Fruit fly (Drosophila melanogaster) whole organism, embryonic: Measurements from ENCODE around the gene CG43346.

Experiments
- BEAF-32 ChIP-seq: fragments of 200-800 bp; sonication (Bioruptor generic); optimal IDR thresholded peaks from 3 replicates; lab custom pipeline; 2017; ENCODE audit warnings: missing biosample characterization, missing genetic modification characterization, mild to moderate bottlenecking, moderate library complexity, missing genetic modification reagents
- CG10543 ChIP-seq: fragments of 200-800 bp; sonication (Bioruptor generic); optimal IDR thresholded peaks from 3 replicates; lab custom pipeline; 2017; ENCODE audit warnings: missing biosample characterization, mild to moderate bottlenecking, missing genetic modification characterization, moderate library complexity
- CG11398 ChIP-seq: fragments of 200-800 bp; sonication (Bioruptor generic); optimal IDR thresholded peaks from 2 replicates; lab custom pipeline; 2016; ENCODE audit warnings: missing biosample characterization, missing genetic modification characterization
- CG11696 ChIP-seq: fragments of 200-800 bp; sonication (Bioruptor generic); IDR thresholded peaks from 2 replicates; pipeline ENCODE4 v1.3.6; 2022; ENCODE audit warnings: missing biosample characterization, missing genetic modification characterization
- CG12071 ChIP-seq: fragments of 200-800 bp; sonication (Bioruptor generic); optimal IDR thresholded peaks from 3 replicates; lab custom pipeline; 2018; ENCODE audit warnings: missing biosample characterization, mild to moderate bottlenecking, missing genetic modification characterization
- CG1233 ChIP-seq: fragments of 200-800 bp; sonication (Bioruptor generic); optimal IDR thresholded peaks from 4 replicates; lab custom pipeline; 2018; ENCODE audit warnings: missing biosample characterization, mild to moderate bottlenecking, missing genetic modification characterization
- CG13894 ChIP-seq: fragments of 200-800 bp; sonication (Bioruptor generic); optimal IDR thresholded peaks from 3 replicates; lab custom pipeline; 2018; ENCODE audit warnings: missing biosample characterization, mild to moderate bottlenecking, missing genetic modification characterization, moderate library complexity
- CG14710 ChIP-seq: fragments of 200-800 bp; sonication (Bioruptor generic); optimal IDR thresholded peaks from 3 replicates; lab custom pipeline; 2019; ENCODE audit warnings: missing biosample characterization, mild to moderate bottlenecking, missing genetic modification characterization, moderate library complexity
- CG14965 ChIP-seq: fragments of 200-800 bp; sonication (Bioruptor generic); optimal IDR thresholded peaks from 2 replicates; lab custom pipeline; 2016; ENCODE audit warnings: missing biosample characterization, missing genetic modification characterization, borderline replicate concordance
- CG17328 ChIP-seq: fragments of 200-800 bp; sonication (Bioruptor generic); IDR thresholded peaks from 2 replicates; pipeline ENCODE4 v1.3.6; 2022; ENCODE audit warnings: missing biosample characterization, missing genetic modification characterization
- CG2875 ChIP-seq: fragments of 200-800 bp; sonication (Bioruptor generic); optimal IDR thresholded peaks from 2 replicates; lab custom pipeline; 2017; ENCODE audit warnings: missing biosample characterization, mild to moderate bottlenecking, missing genetic modification characterization, missing genetic modification reagents
- CG31388 ChIP-seq: fragments of 200-800 bp; sonication (Bioruptor generic); optimal IDR thresholded peaks from 2 replicates; lab custom pipeline; 2016; ENCODE audit warnings: missing biosample characterization, missing genetic modification characterization
- CG3281 ChIP-seq: fragments of 200-800 bp; sonication (Bioruptor generic); optimal IDR thresholded peaks from 3 replicates; lab custom pipeline; 2017; ENCODE audit warnings: missing biosample characterization, mild to moderate bottlenecking, missing genetic modification characterization
- CG33557 ChIP-seq: fragments of 200-800 bp; sonication (Bioruptor generic); optimal IDR thresholded peaks from 2 replicates; lab custom pipeline; 2019; ENCODE audit warnings: missing biosample characterization, mild to moderate bottlenecking, missing genetic modification characterization, moderate library complexity
- CG34376 ChIP-seq: fragments of 200-800 bp; sonication (Bioruptor generic); optimal IDR thresholded peaks from 2 replicates; lab custom pipeline; 2018; ENCODE audit warnings: missing biosample characterization, mild to moderate bottlenecking, missing genetic modification characterization
- CG4707 ChIP-seq: fragments of 200-800 bp; sonication (Bioruptor generic); optimal IDR thresholded peaks from 2 replicates; lab custom pipeline; 2018; ENCODE audit warnings: missing biosample characterization, mild to moderate bottlenecking, missing genetic modification characterization, moderate library complexity
- CG5953 ChIP-seq: fragments of 200-800 bp; sonication (Bioruptor generic); IDR thresholded peaks from 2 replicates; pipeline ENCODE4 v1.3.6; 2022; ENCODE audit warnings: missing biosample characterization, missing genetic modification characterization
- CG6654 ChIP-seq: fragments of 200-800 bp; sonication (Bioruptor generic); optimal IDR thresholded peaks from 2 replicates; lab custom pipeline; 2017; ENCODE audit warnings: missing biosample characterization, mild to moderate bottlenecking, missing genetic modification characterization
- CG6854 ChIP-seq: fragments of 200-800 bp; sonication (Bioruptor generic); optimal IDR thresholded peaks from 3 replicates; lab custom pipeline; 2017; ENCODE audit warnings: missing biosample characterization, mild to moderate bottlenecking, missing genetic modification characterization
- CG7357 ChIP-seq: fragments of 200-800 bp; sonication (Bioruptor generic); IDR thresholded peaks from 3 replicates; pipeline ENCODE4 v1.3.6; 2022; ENCODE audit warnings: missing biosample characterization, missing genetic modification characterization
- CG8924 ChIP-seq: fragments of 200-800 bp; optimal IDR thresholded peaks from 3 replicates; lab custom pipeline; 2019; ENCODE audit warnings: missing biosample characterization, mild to moderate bottlenecking, missing genetic modification characterization, moderate library complexity
- Chrac-16 ChIP-seq: fragments of 200-800 bp; sonication (Bioruptor generic); optimal IDR thresholded peaks from 3 replicates; lab custom pipeline; 2016; ENCODE audit warnings: missing biosample characterization, missing genetic modification characterization
- CkIIα-i1 ChIP-seq: fragments of 200-800 bp; sonication (Bioruptor generic); IDR thresholded peaks from 2 replicates; pipeline ENCODE4 v1.3.6; 2022; ENCODE audit warnings: missing biosample characterization, missing genetic modification characterization
- CrebB ChIP-seq: fragments of 200-800 bp; sonication (Bioruptor generic); optimal IDR thresholded peaks from 3 replicates; lab custom pipeline; 2018; ENCODE audit warnings: missing biosample characterization, mild to moderate bottlenecking, missing genetic modification characterization
- Dp ChIP-seq: fragments of 200-800 bp; sonication (Bioruptor generic); optimal IDR thresholded peaks from 2 replicates; lab custom pipeline; 2018; ENCODE audit warnings: missing biosample characterization, mild to moderate bottlenecking, missing genetic modification characterization, moderate library complexity
- E2f1 ChIP-seq: fragments of 200-800 bp; sonication (Bioruptor generic); IDR thresholded peaks from 2 replicates; pipeline ENCODE4 v1.3.6; 2022; ENCODE audit warnings: missing biosample characterization, missing genetic modification characterization
- Nf-YB ChIP-seq: fragments of 200-800 bp; sonication (Bioruptor generic); optimal IDR thresholded peaks from 3 replicates; lab custom pipeline; 2019; ENCODE audit warnings: missing biosample characterization, mild to moderate bottlenecking, missing genetic modification characterization, moderate library complexity
- Opbp ChIP-seq: fragments of 200-800 bp; sonication (Bioruptor generic); IDR thresholded peaks from 3 replicates; pipeline ENCODE4 v1.3.6; 2022; ENCODE audit warnings: missing biosample characterization, missing genetic modification characterization; ENCODE audit not compliant: partially characterized antibody
- Spps ChIP-seq: fragments of 200-800 bp; sonication (Bioruptor generic); optimal IDR thresholded peaks from 2 replicates; lab custom pipeline; 2018; ENCODE audit warnings: missing biosample characterization, mild to moderate bottlenecking, missing genetic modification characterization
- Sry-β ChIP-seq: fragments of 200-800 bp; sonication (Bioruptor generic); optimal IDR thresholded peaks from 2 replicates; lab custom pipeline; 2018; ENCODE audit warnings: missing biosample characterization, mild to moderate bottlenecking, missing genetic modification characterization, moderate library complexity
- Sry-δ ChIP-seq: fragments of 200-800 bp; sonication (Bioruptor generic); optimal IDR thresholded peaks from 2 replicates; lab custom pipeline; 2016; ENCODE audit warnings: missing biosample characterization, missing genetic modification characterization
- Vsx1 ChIP-seq: fragments of 200-800 bp; sonication (Bioruptor generic); optimal IDR thresholded peaks from 2 replicates; lab custom pipeline; 2017; ENCODE audit warnings: missing biosample characterization, mild to moderate bottlenecking, missing genetic modification characterization, missing genetic modification reagents
- ara ChIP-seq: fragments of 200-800 bp; sonication (Bioruptor generic); IDR thresholded peaks from 2 replicates; pipeline ENCODE4 v1.3.6; 2022; ENCODE audit warnings: missing biosample characterization, missing genetic modification characterization
- bsh ChIP-seq, 2 experiments: fragments of 200-800 bp; sonication (Bioruptor generic); optimal IDR thresholded peaks; 2 replicates each; lab custom pipeline; 2017 to 2018; ENCODE audit warnings: mild to moderate bottlenecking in 2 of 2, missing biosample characterization in 2 of 2, missing genetic modification characterization in 2 of 2, moderate library complexity in 1 of 2
- btn ChIP-seq: fragments of 200-800 bp; sonication (Bioruptor generic); optimal IDR thresholded peaks from 2 replicates; lab custom pipeline; 2016; ENCODE audit warnings: missing biosample characterization, missing genetic modification characterization
- cad ChIP-seq: fragments of >200 bp; optimal IDR thresholded peaks from 2 replicates; lab custom pipeline; 2017; ENCODE audit warnings: missing biosample characterization, missing genetic modification characterization
- ci ChIP-seq: fragments of 200-800 bp; sonication (Bioruptor generic); IDR thresholded peaks from 3 replicates; pipeline ENCODE4 v1.3.6; 2022; ENCODE audit warnings: missing biosample characterization, missing genetic modification characterization
- cwo ChIP-seq: fragments of 200-800 bp; sonication (Bioruptor generic); optimal IDR thresholded peaks from 3 replicates; lab custom pipeline; 2017; ENCODE audit warnings: missing biosample characterization, missing genetic modification characterization, mild to moderate bottlenecking, moderate library complexity, missing genetic modification reagents
- gem ChIP-seq: fragments of 200-800 bp; sonication (Bioruptor generic); optimal IDR thresholded peaks from 2 replicates; lab custom pipeline; 2019; ENCODE audit warnings: missing biosample characterization, mild to moderate bottlenecking, missing genetic modification characterization, moderate library complexity
- grau ChIP-seq: fragments of 200-800 bp; optimal IDR thresholded peaks from 3 replicates; lab custom pipeline; 2019; ENCODE audit warnings: missing biosample characterization, mild to moderate bottlenecking, missing genetic modification characterization, moderate library complexity
- gt ChIP-seq: fragments of 200-800 bp; sonication (Bioruptor generic); IDR thresholded peaks from 2 replicates; pipeline ENCODE4 v1.3.6; 2022; ENCODE audit warnings: missing biosample characterization, missing genetic modification characterization
- kni ChIP-seq: fragments of 200-800 bp; sonication (Bioruptor generic); optimal IDR thresholded peaks from 3 replicates; lab custom pipeline; 2017; ENCODE audit warnings: mild to moderate bottlenecking, missing biosample characterization, missing genetic modification reagents, missing genetic modification characterization
- lab ChIP-seq: fragments of 200-800 bp; sonication (Bioruptor generic); optimal IDR thresholded peaks from 3 replicates; lab custom pipeline; 2017; ENCODE audit warnings: missing biosample characterization, missing genetic modification characterization, mild to moderate bottlenecking, moderate library complexity, missing genetic modification reagents
- maf-S ChIP-seq: fragments of 200-800 bp; sonication (Bioruptor generic); optimal IDR thresholded peaks from 2 replicates; lab custom pipeline; 2016; ENCODE audit warnings: missing biosample characterization, missing genetic modification characterization
- ranshi ChIP-seq: fragments of 200-800 bp; sonication (Bioruptor generic); IDR thresholded peaks from 2 replicates; pipeline ENCODE4 v1.3.6; 2022; ENCODE audit warnings: missing biosample characterization, missing genetic modification characterization
- sc ChIP-seq, 3 experiments: fragments of >200 bp in 2 of 3; fragments of 200-800 bp in 1 of 3; sonication (Bioruptor generic) in 1 of 3; optimal IDR thresholded peaks; 2 replicates in 2 of 3; 3 replicates in 1 of 3; lab custom pipeline; 2017; ENCODE audit warnings: mild to moderate bottlenecking in 1 of 3, missing biosample characterization in 1 of 3, missing genetic modification characterization in 1 of 3, missing genetic modification reagents in 1 of 3
- sens ChIP-seq: fragments of 200-800 bp; sonication (Bioruptor generic); peaks from one replicate; lab custom pipeline; 2016; ENCODE audit warnings: missing biosample characterization, missing genetic modification characterization
- sima ChIP-seq: fragments of 200-800 bp; sonication (Bioruptor generic); optimal IDR thresholded peaks from 2 replicates; lab custom pipeline; 2016; ENCODE audit warnings: missing biosample characterization, missing genetic modification characterization
- ttk ChIP-seq: fragments of 200-800 bp; sonication (Bioruptor generic); IDR thresholded peaks from 2 replicates; pipeline ENCODE4 v2.1.2; 2022; ENCODE audit warnings: missing biosample characterization, missing genetic modification characterization
- zf30C ChIP-seq: fragments of 200-800 bp; sonication (Bioruptor generic); optimal IDR thresholded peaks from 3 replicates; lab custom pipeline; 2018; ENCODE audit warnings: missing biosample characterization, mild to moderate bottlenecking, missing genetic modification characterization
- zfh1 ChIP-seq: fragments of 200-800 bp; sonication (Bioruptor generic); IDR thresholded peaks from 3 replicates; pipeline ENCODE4 v1.3.6; 2022; ENCODE audit warnings: missing biosample characterization, missing genetic modification characterization

The CG43346 gene

DNA sequence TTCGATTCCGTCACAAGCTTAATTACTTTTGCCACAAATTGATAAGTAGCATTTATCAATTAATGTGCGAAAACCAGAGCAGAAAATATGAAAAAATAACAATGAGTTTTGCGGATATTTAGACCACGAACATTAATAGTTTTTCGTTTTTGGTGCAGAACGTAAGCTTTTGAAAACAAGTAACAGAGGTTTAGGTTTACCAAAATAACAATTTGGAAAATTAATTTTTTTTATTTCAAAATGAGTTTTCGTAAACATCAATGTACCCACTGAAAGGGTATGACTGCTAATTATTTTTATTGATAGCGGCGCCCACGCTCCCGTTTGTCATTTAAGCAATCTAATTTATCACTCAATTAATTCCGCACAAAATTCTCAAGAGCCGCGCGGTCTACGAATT, 26.9 kb upstream of the CG43346 start (continued):
- TF ChIP-seq CG1233 (GFP tag; lab: Kevin White, UChicago) (no peak), CG5953 (GFP tag; lab: Robert Waterston, UW) (no peak), bsh (GFP tag; optimal IDR thresholded peaks at IDR 0.05; lab: Kevin White, UChicago) (no peak), CG31388 (GFP tag; lab: Kevin White, UChicago) (no peak), CG17328 (GFP tag; lab: Robert Waterston, UW) (no peak), maf-S (GFP tag; lab: Kevin White, UChicago) (no peak), CG2875 (GFP tag; lab: Kevin White, UChicago) (no peak), sima (GFP tag; lab: Kevin White, UChicago) (no peak), CG33557 (GFP tag; lab: Kevin White, UChicago) (no peak), grau (tag; lab: Kevin White, UChicago) (peak; percentile 31), ara (GFP tag; lab: Robert Waterston, UW) (no peak), CG11398 (GFP tag; lab: Kevin White, UChicago) (no peak), kni (GFP tag; lab: Kevin White, UChicago) (no peak), CG11696 (GFP tag; lab: Robert Waterston, UW) (no peak), CG14965 (no peak), Dp (GFP tag; lab: Kevin White, UChicago) (no peak), CG6854 (GFP tag; lab: Kevin White, UChicago) (no peak), BEAF-32 (GFP tag; lab: Kevin White, UChicago) (no peak), Sry-δ (GFP tag; lab: Kevin White, UChicago) (no peak), sens (no peak), CG4707 (GFP tag; lab: Kevin White, UChicago) (no peak), Opbp (GFP tag; lab: Robert Waterston, UW) (no peak), gt (no peak), Spps (no peak), sc (optimal IDR thresholded peaks at IDR 0.05; lab: Kevin White, UChicago) (no peak), sc (GFP tag; optimal IDR thresholded peaks at IDR 0.05; lab: Kevin White, UChicago) (no peak), lab (GFP tag; lab: Kevin White, UChicago) (peak; percentile 63), cwo (no peak), ttk (GFP tag; lab: Robert Waterston, UW) (no peak), CkIIα-i1 (GFP tag; lab: Robert Waterston, UW) (no peak), CG7357 (GFP tag; lab: Robert Waterston, UW) (no peak), ranshi (GFP tag; lab: Robert Waterston, UW) (no peak), ci (no peak), CrebB (tag; lab: Kevin White, UChicago) (no peak), CG10543 (GFP tag; lab: Kevin White, UChicago) (no peak), CG14710 (tag; lab: Kevin White, UChicago) (no peak), gem (peak; percentile 29), Nf-YB (GFP tag; lab: Kevin White, UChicago) (no peak), Chrac-16 (no peak), cad (GFP tag; lab: Kevin White, UChicago) (no peak), CG12071 (GFP tag; lab: Kevin White, UChicago) (no peak), CG13894 (tag; lab: Kevin White, UChicago) (no peak), CG6654 (no peak), CG34376 (GFP tag; lab: Kevin White, UChicago) (no peak), Vsx1 (GFP tag; lab: Kevin White, UChicago) (no peak), btn (GFP tag; lab: Kevin White, UChicago) (no peak), CG8924 (tag; lab: Kevin White, UChicago) (no peak), zfh1 (no peak), zf30C (GFP tag; lab: Kevin White, UChicago) (no peak), CG3281 (GFP tag; lab: Kevin White, UChicago) (peak; percentile 31), Sry-β (no peak), E2f1 (GFP tag; lab: Robert Waterston, UW) (no peak)
